Fruit fly (Drosophila melanogaster) whole organism, prepupa: Measurements from ENCODE around the gene CG5447.

Source experiments
- Blimp-1 ChIP-seq: fragments of 200-800 bp; sonication (Bioruptor generic); optimal IDR thresholded peaks from 3 replicates; lab custom pipeline; 2017; ENCODE audit warnings: missing biosample characterization, missing genetic modification characterization, mild to moderate bottlenecking, moderate library complexity, missing genetic modification reagents
- CG31627 ChIP-seq: fragments of 200-800 bp; sonication (Bioruptor generic); optimal IDR thresholded peaks from 3 replicates; lab custom pipeline; 2016; ENCODE audit warnings: missing biosample characterization, missing genetic modification characterization
- CG3919 ChIP-seq: fragments of 200-800 bp; sonication (Bioruptor generic); optimal IDR thresholded peaks from 3 replicates; lab custom pipeline; 2016; ENCODE audit warnings: missing biosample characterization, missing genetic modification characterization
- CG6792 ChIP-seq: fragments of 200-800 bp; sonication (Bioruptor generic); optimal IDR thresholded peaks from 3 replicates; lab custom pipeline; 2016; ENCODE audit warnings: missing biosample characterization, missing genetic modification characterization
- CG6808 ChIP-seq: fragments of 200-800 bp; sonication (Bioruptor generic); optimal IDR thresholded peaks from 3 replicates; lab custom pipeline; 2017; ENCODE audit warnings: missing biosample characterization, missing genetic modification characterization, mild to moderate bottlenecking, moderate library complexity, missing genetic modification reagents
- CG7368 ChIP-seq: fragments of 200-800 bp; sonication (Bioruptor generic); optimal IDR thresholded peaks from 3 replicates; lab custom pipeline; 2016; ENCODE audit warnings: missing biosample characterization, missing genetic modification characterization
- Hr4 ChIP-seq: fragments of 200-800 bp; sonication (Bioruptor generic); optimal IDR thresholded peaks from 3 replicates; lab custom pipeline; 2016; ENCODE audit warnings: missing biosample characterization, missing genetic modification characterization
- Smox ChIP-seq: fragments of 200-800 bp; sonication (Bioruptor generic); optimal IDR thresholded peaks from 3 replicates; lab custom pipeline; 2016; ENCODE audit warnings: missing biosample characterization, missing genetic modification characterization
- esn ChIP-seq: fragments of 200-800 bp; sonication (Bioruptor generic); optimal IDR thresholded peaks from 2 replicates; lab custom pipeline; 2016; ENCODE audit warnings: missing biosample characterization, mild to moderate bottlenecking, missing genetic modification characterization, moderate library complexity
- ss ChIP-seq, 2 experiments: fragments of 200-800 bp; sonication (Bioruptor generic); optimal IDR thresholded peaks; 2 replicates in 1 of 2; 3 replicates in 1 of 2; lab custom pipeline; 2017 to 2018; ENCODE audit warnings: mild to moderate bottlenecking in 2 of 2, missing biosample characterization in 2 of 2, missing genetic modification characterization in 2 of 2, moderate library complexity in 1 of 2
- topi ChIP-seq: fragments of 200-800 bp; sonication (Bioruptor generic); optimal IDR thresholded peaks from 3 replicates; lab custom pipeline; 2016; ENCODE audit warnings: missing biosample characterization, missing genetic modification characterization

DNA sequence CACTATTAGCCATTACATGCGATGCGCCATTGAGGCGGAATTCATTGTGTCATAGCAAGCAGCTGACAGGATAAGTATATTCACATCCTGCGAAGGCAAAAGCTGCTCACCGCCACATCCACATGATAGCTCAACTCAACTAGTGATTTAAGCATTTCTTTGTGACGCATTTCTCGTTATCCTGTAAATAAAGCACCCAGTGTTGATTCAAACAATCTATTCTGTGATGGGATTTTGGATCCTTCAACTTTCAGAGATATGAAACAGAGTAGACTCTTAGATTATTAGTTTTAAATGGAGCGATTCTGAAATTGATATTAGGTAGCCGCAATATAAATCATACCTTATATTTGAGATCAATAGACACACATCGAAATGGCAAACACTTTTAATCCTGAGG lies 3.6 kb upstream of the CG5447 start, which contains the start of gene Hex-t1:
- TF ChIP-seq Hr4 (GFP tag; lab: Kevin White, UChicago) (no peak), CG6792 (GFP tag; lab: Kevin White, UChicago) (no peak), topi (no peak), esn (no peak), Smox (GFP tag; lab: Kevin White, UChicago) (no peak), CG6808 (GFP tag; lab: Kevin White, UChicago) (no peak), CG3919 (no peak), Blimp-1 (GFP tag; lab: Kevin White, UChicago) (no peak), CG7368 (GFP tag; lab: Kevin White, UChicago) (no peak), ss (GFP tag; optimal IDR thresholded peaks at IDR 0.05; lab: Kevin White, UChicago) (no peak), CG31627 (GFP tag; lab: Kevin White, UChicago) (no peak)
